Fruit fly (Drosophila melanogaster) whole organism, prepupa: ENCODE data around the gene Ipk2.

Experiments used
- Blimp-1 ChIP-seq: fragments of 200-800 bp; sonication (Bioruptor generic); optimal IDR thresholded peaks from 3 replicates; lab custom pipeline; 2017; ENCODE audit warnings: missing biosample characterization, missing genetic modification characterization, mild to moderate bottlenecking, moderate library complexity, missing genetic modification reagents
- CG10631 ChIP-seq: fragments of 200-800 bp; sonication (Bioruptor generic); optimal IDR thresholded peaks from 2 replicates; lab custom pipeline; 2016; ENCODE audit warnings: missing biosample characterization, missing genetic modification characterization
- CG10669 ChIP-seq: fragments of 200-800 bp; sonication (Bioruptor generic); optimal IDR thresholded peaks from 3 replicates; lab custom pipeline; 2018; ENCODE audit warnings: missing biosample characterization, mild to moderate bottlenecking, missing genetic modification characterization, moderate library complexity
- CG11762 ChIP-seq: fragments of 200-800 bp; sonication (Bioruptor generic); optimal IDR thresholded peaks from 3 replicates; lab custom pipeline; 2016; ENCODE audit warnings: missing biosample characterization, missing genetic modification characterization; ENCODE audit not compliant: insufficient read depth
- CG15336 ChIP-seq: fragments of 200-800 bp; sonication (Bioruptor generic); IDR thresholded peaks from 2 replicates; pipeline ENCODE4 v1.3.6; 2022; ENCODE audit warnings: missing biosample characterization, missing genetic modification characterization
- CG1621 ChIP-seq: fragments of 200-800 bp; sonication (Bioruptor generic); optimal IDR thresholded peaks from 3 replicates; lab custom pipeline; 2018; ENCODE audit warnings: missing biosample characterization, mild to moderate bottlenecking, missing genetic modification characterization
- CG3032 ChIP-seq: fragments of 200-800 bp; optimal IDR thresholded peaks from 2 replicates; lab custom pipeline; 2019; ENCODE audit warnings: missing biosample characterization, mild to moderate bottlenecking, missing genetic modification characterization, moderate library complexity
- CG31627 ChIP-seq: fragments of 200-800 bp; sonication (Bioruptor generic); optimal IDR thresholded peaks from 3 replicates; lab custom pipeline; 2016; ENCODE audit warnings: missing biosample characterization, missing genetic modification characterization
- CG32006 ChIP-seq: fragments of 200-800 bp; sonication (Bioruptor generic); optimal IDR thresholded peaks from 3 replicates; lab custom pipeline; 2017; ENCODE audit warnings: missing biosample characterization, mild to moderate bottlenecking, missing genetic modification characterization
- CG34406 ChIP-seq: fragments of 200-800 bp; sonication (Bioruptor generic); optimal IDR thresholded peaks from 3 replicates; lab custom pipeline; 2016; ENCODE audit warnings: missing biosample characterization, missing genetic modification characterization
- CG3919 ChIP-seq: fragments of 200-800 bp; sonication (Bioruptor generic); optimal IDR thresholded peaks from 3 replicates; lab custom pipeline; 2016; ENCODE audit warnings: missing biosample characterization, missing genetic modification characterization
- CG4318 ChIP-seq: fragments of 200-800 bp; sonication (Bioruptor generic); optimal IDR thresholded peaks from 3 replicates; lab custom pipeline; 2017; ENCODE audit warnings: missing biosample characterization, mild to moderate bottlenecking, missing genetic modification characterization
- CG6792 ChIP-seq: fragments of 200-800 bp; sonication (Bioruptor generic); optimal IDR thresholded peaks from 3 replicates; lab custom pipeline; 2016; ENCODE audit warnings: missing biosample characterization, missing genetic modification characterization
- CG7368 ChIP-seq: fragments of 200-800 bp; sonication (Bioruptor generic); optimal IDR thresholded peaks from 3 replicates; lab custom pipeline; 2016; ENCODE audit warnings: missing biosample characterization, missing genetic modification characterization
- CG8319 ChIP-seq: fragments of 200-800 bp; sonication (Bioruptor generic); optimal IDR thresholded peaks from 3 replicates; lab custom pipeline; 2016; ENCODE audit warnings: missing biosample characterization, missing genetic modification characterization
- CG8632 ChIP-seq: fragments of 200-800 bp; sonication (Bioruptor generic); optimal IDR thresholded peaks from 3 replicates; lab custom pipeline; 2016; ENCODE audit warnings: missing biosample characterization, missing genetic modification characterization
- CG9139 ChIP-seq: fragments of 200-800 bp; sonication (Bioruptor generic); optimal IDR thresholded peaks from 3 replicates; lab custom pipeline; 2017; ENCODE audit warnings: missing biosample characterization, mild to moderate bottlenecking, missing genetic modification characterization
- Eip75B ChIP-seq: fragments of 200-800 bp; sonication (Bioruptor generic); optimal IDR thresholded peaks from 3 replicates; lab custom pipeline; 2016; ENCODE audit warnings: missing biosample characterization, missing genetic modification characterization
- Ets21C ChIP-seq: fragments of 200-800 bp; sonication (Bioruptor generic); optimal IDR thresholded peaks from 3 replicates; lab custom pipeline; 2016; ENCODE audit warnings: missing biosample characterization, missing genetic modification characterization
- Ets96B ChIP-seq: fragments of 200-800 bp; optimal IDR thresholded peaks from 2 replicates; lab custom pipeline; 2019; ENCODE audit warnings: missing biosample characterization, mild to moderate bottlenecking, missing genetic modification characterization, moderate library complexity
- Hr39 ChIP-seq: fragments of 200-800 bp; sonication (Bioruptor generic); optimal IDR thresholded peaks from 2 replicates; lab custom pipeline; 2016; ENCODE audit warnings: missing biosample characterization, missing genetic modification characterization
- Hr4 ChIP-seq: fragments of 200-800 bp; sonication (Bioruptor generic); optimal IDR thresholded peaks from 3 replicates; lab custom pipeline; 2016; ENCODE audit warnings: missing biosample characterization, missing genetic modification characterization
- Lpt ChIP-seq: fragments of 200-800 bp; sonication (Bioruptor generic); optimal IDR thresholded peaks from 3 replicates; lab custom pipeline; 2016; ENCODE audit warnings: missing biosample characterization, missing genetic modification characterization
- OdsH ChIP-seq: fragments of 200-800 bp; sonication (Bioruptor generic); optimal IDR thresholded peaks from 3 replicates; lab custom pipeline; 2016; ENCODE audit warnings: missing biosample characterization, missing genetic modification characterization
- Sox15 ChIP-seq: fragments of 200-800 bp; sonication (Bioruptor generic); optimal IDR thresholded peaks from 3 replicates; lab custom pipeline; 2016; ENCODE audit warnings: missing biosample characterization, missing genetic modification characterization
- dac ChIP-seq: fragments of 200-800 bp; sonication (Bioruptor generic); optimal IDR thresholded peaks from 2 replicates; lab custom pipeline; 2017; ENCODE audit warnings: missing biosample characterization, mild to moderate bottlenecking, missing genetic modification characterization
- esn ChIP-seq: fragments of 200-800 bp; sonication (Bioruptor generic); optimal IDR thresholded peaks from 2 replicates; lab custom pipeline; 2016; ENCODE audit warnings: missing biosample characterization, mild to moderate bottlenecking, missing genetic modification characterization, moderate library complexity
- fkh ChIP-seq: fragments of 200-800 bp; sonication (Bioruptor generic); optimal IDR thresholded peaks from 3 replicates; lab custom pipeline; 2017; ENCODE audit warnings: missing biosample characterization, mild to moderate bottlenecking, missing genetic modification characterization, moderate library complexity
- net ChIP-seq: fragments of 200-800 bp; sonication (Bioruptor generic); optimal IDR thresholded peaks from 3 replicates; lab custom pipeline; 2016; ENCODE audit warnings: missing biosample characterization, missing genetic modification characterization
- svp ChIP-seq: fragments of 200-800 bp; sonication (Bioruptor generic); peaks from one replicate; lab custom pipeline; 2016; ENCODE audit warnings: missing biosample characterization, missing genetic modification characterization

Ipk2 gene

dm6 chr2L:594048-594447, 20.0 kb upstream of the Ipk2 start:
- no peak for TF ChIP-seq CG8319
- no peak for TF ChIP-seq CG8632 (GFP tag; lab: Kevin White, UChicago)
- TF ChIP-seq CG1621 (tag; lab: Kevin White, UChicago): no peak
- no peak for TF ChIP-seq CG15336
- TF ChIP-seq Ets96B: no peak
- no peak for TF ChIP-seq Blimp-1
- TF ChIP-seq CG9139 (GFP tag; lab: Kevin White, UChicago): no peak
- no peak for TF ChIP-seq Hr39
- no peak for TF ChIP-seq Hr4 (GFP tag; lab: Kevin White, UChicago)
- no peak for TF ChIP-seq dac (GFP tag; lab: Kevin White, UChicago)
- TF ChIP-seq CG10631: no peak
- TF ChIP-seq CG4318 (GFP tag; lab: Kevin White, UChicago): no peak
- no peak for TF ChIP-seq CG3919 (GFP tag; lab: Kevin White, UChicago)
- no peak for TF ChIP-seq OdsH (GFP tag; lab: Kevin White, UChicago)
- no peak for TF ChIP-seq CG6792 (GFP tag; lab: Kevin White, UChicago)
- TF ChIP-seq, all 60 proteins: peak for 0

dm6 chr2L:591511-591910, 17.4 kb upstream of the Ipk2 start:
- TF ChIP-seq fkh (peak; percentile 6), Sox15 (no peak)

- TF ChIP-seq Lpt (GFP tag; lab: Kevin White, UChicago) (no peak), CG7368 (GFP tag; lab: Kevin White, UChicago) (no peak)
Measured at dm6 chr2L:585268-585667, 11.2 kb upstream of the Ipk2 start.

dm6 chr2L:577186-577585, 3.1 kb upstream of the Ipk2 start, which contains the start of gene Pph13:
Gene Pph13 (plus strand): TSS chr2L:577486.
- TF ChIP-seq Ets96B: no peak
- no peak for TF ChIP-seq CG34406
- TF ChIP-seq Eip75B (GFP tag; lab: Kevin White, UChicago): no peak
- no peak for TF ChIP-seq CG32006
- no peak for TF ChIP-seq Ets21C (GFP tag; lab: Kevin White, UChicago)
- no peak for TF ChIP-seq CG10669 (GFP tag; lab: Kevin White, UChicago)

dm6 chr2L:576559-577184, 2.6 kb upstream of the Ipk2 start, which contains the start of gene Ptth:
Gene Ptth (minus strand): TSS chr2L:576896.
- TF ChIP-seq svp: peak; percentile 94
- TF ChIP-seq CG9139 (GFP tag; lab: Kevin White, UChicago): no peak

- no peak for TF ChIP-seq net (GFP tag; lab: Kevin White, UChicago)
- no peak for TF ChIP-seq Sox15
- peak; percentile 86 for TF ChIP-seq fkh
- no peak for TF ChIP-seq CG11762 (GFP tag; lab: Kevin White, UChicago)
- peak; percentile 39 for TF ChIP-seq CG31627 (GFP tag; lab: Kevin White, UChicago)
- TF ChIP-seq Eip75B (GFP tag; lab: Kevin White, UChicago): no peak
- peak; percentile 66 for TF ChIP-seq esn (GFP tag; lab: Kevin White, UChicago)
- TF ChIP-seq CG3032 (tag; lab: Kevin White, UChicago): peak; percentile 61
Measured at dm6 chr2L:568030-568429, 6.0 kb downstream of the Ipk2 start, which contains the start of the genes Nle and Sf3b1. Gene Nle (minus strand): TSS chr2L:568121. Gene Sf3b1 (plus strand): TSS chr2L:568340.
